Worm (Caenorhabditis elegans): ENCODE results near the gene clec-222.

The clec-222 gene

DNA sequence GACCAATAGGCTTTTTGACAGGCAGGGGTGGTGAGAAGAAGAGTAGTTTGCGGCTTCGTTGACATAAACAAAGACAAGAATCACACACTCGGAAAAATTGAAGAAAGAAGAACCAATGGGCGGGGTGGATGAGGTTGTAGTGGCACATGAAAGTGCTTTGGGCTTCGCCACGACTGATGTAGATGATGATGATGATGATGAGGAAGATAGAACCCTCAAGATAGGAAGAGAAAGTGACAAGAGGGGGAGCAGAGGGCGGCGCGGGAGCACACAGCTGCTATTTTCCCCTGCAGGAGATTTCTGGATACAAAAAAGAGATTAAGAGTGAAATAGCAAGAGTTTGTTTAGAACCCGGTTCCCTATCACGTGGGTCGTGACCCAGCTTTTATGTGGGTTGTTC is 37.8 kb downstream of the clec-222 start (continued):
- TF ChIP-seq ceh-31 (tag; optimal IDR thresholded peaks at IDR 0.05) (no peak), ztf-16 (tag; optimal IDR thresholded peaks at IDR 0.05) (no peak), ama-1 (optimal IDR thresholded peaks at IDR 0.05) (no peak), elt-4 (tag; optimal IDR thresholded peaks at IDR 0.05) (no peak), hlh-6 (tag; optimal IDR thresholded peaks at IDR 0.05) (peak; percentile 15), tbx-7 (tag; optimal IDR thresholded peaks at IDR 0.05) (no peak), sox-2 (GFP tag; IDR thresholded peaks at IDR 0.05) (no peak), unc-86 (tag; optimal IDR thresholded peaks at IDR 0.05) (no peak)

ce11 chrV:11311013-11311472 is 39.9 kb downstream of the clec-222 start, which contains the start of gene T03F7.7:
T03F7.7 (plus strand) TSS chrV:11311422.
- TF ChIP-seq elt-2 (tag; optimal IDR thresholded peaks at IDR 0.05) (peak; percentile 95), hlh-8 (tag; optimal IDR thresholded peaks at IDR 0.05) (no peak), K02D7.2 (tag; optimal IDR thresholded peaks at IDR 0.05) (no peak)

DNA sequence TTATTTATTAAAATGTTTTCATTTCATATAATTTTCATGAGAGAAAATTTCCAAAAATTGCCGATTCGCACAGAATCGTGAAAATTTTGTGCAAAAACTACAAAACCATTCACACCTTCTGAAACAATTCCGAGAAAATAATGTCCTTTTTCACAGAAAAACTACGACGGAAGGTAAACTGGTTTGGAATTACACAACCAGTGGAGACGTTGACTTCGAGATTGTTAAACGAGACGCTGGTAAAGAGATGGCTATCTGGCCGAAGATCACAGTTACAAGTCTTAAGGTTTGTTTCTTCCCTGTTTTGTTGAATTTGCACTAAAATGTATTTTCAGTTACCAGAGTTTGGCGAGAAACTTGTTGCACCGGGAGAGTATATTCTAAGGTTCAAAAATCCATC is 41.8 kb downstream of the clec-222 start:
- TF ChIP-seq hlh-13 (GFP tag; optimal IDR thresholded peaks at IDR 0.05): no peak
- TF ChIP-seq madf-2 (tag; optimal IDR thresholded peaks at IDR 0.05): no peak
- no peak for TF ChIP-seq nhr-232 (tag; optimal IDR thresholded peaks at IDR 0.05)
- TF ChIP-seq che-1 (tag; optimal IDR thresholded peaks at IDR 0.05): no peak
- no peak for TF ChIP-seq mec-3 (tag; optimal IDR thresholded peaks at IDR 0.05; ENCODE audit: borderline replicate concordance)
- no peak for TF ChIP-seq elt-2 (tag; optimal IDR thresholded peaks at IDR 0.05)
- TF ChIP-seq ceh-24 (tag; optimal IDR thresholded peaks at IDR 0.05): no peak

DNA sequence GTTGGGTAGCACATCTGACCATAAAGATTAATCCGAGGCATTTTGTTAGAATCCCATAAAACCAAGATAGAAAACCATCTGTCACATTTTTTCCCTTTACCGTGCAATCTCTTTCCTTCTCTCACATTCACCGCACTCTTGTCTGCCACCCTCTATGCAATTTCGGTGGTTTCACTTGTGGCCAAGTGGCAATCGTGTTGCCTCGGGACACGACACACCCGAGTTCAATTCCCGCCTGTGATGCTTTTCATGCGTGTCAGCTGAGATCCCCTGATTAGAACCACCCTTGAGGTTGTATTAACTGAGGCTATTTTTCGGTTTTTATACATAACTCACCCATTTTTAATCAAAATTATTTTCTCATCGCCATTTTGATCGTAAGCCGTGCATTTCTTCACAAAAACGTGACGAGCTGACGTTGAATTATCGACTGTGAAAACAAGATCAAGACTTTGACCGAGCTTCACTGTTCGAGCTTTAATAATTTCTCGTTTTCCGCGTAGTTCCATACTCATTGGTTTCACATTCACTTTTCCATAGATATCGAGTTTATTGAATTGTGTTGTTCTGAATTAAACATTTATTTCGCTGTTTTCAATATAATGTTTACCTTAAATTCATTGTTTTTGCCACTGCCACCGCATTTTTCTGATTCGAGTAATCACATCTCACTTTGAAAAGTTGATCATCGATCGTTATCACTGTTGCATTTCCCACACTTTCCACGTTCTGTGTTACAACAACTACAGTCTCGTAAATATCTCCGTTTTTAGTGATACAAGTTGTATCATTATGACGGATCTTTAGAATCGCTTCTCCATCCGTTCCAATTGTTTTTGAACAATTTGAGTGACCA is 43.1 kb downstream of the clec-222 start:
- TF ChIP-seq sdc-2 (tag; optimal IDR thresholded peaks at IDR 0.05) (peak; percentile 95), ahr-1 (tag; optimal IDR thresholded peaks at IDR 0.05) (peak; percentile 96), syd-9 (tag; optimal IDR thresholded peaks at IDR 0.05) (peak; percentile 97), dmd-4 (tag; optimal IDR thresholded peaks at IDR 0.05; ENCODE audit: borderline replicate concordance) (peak; percentile 98), nhr-11 (tag; optimal IDR thresholded peaks at IDR 0.05) (no peak), ceh-9 (tag; optimal IDR thresholded peaks at IDR 0.05) (peak; percentile 98), zip-5 (tag; optimal IDR thresholded peaks at IDR 0.05) (peak; percentile 90), fax-1 (tag; optimal IDR thresholded peaks at IDR 0.05) (peak; percentile 96), npax-4 (tag; optimal IDR thresholded peaks at IDR 0.05) (peak; percentile 97), C38D4.7 (GFP tag; optimal IDR thresholded peaks at IDR 0.05) (peak; percentile 97), che-1 (tag; optimal IDR thresholded peaks at IDR 0.05) (peak; percentile 98), C08G9.2 (tag; optimal IDR thresholded peaks at IDR 0.05) (peak; percentile 99), mec-3 (tag; optimal IDR thresholded peaks at IDR 0.05; ENCODE audit: borderline replicate concordance) (peak; percentile 88), ceh-18 (tag; optimal IDR thresholded peaks at IDR 0.05) (peak; percentile 96), ceh-48 (tag; optimal IDR thresholded peaks at IDR 0.05) (peak; percentile 98), K02D7.2 (tag; optimal IDR thresholded peaks at IDR 0.05) (peak; percentile 100), fkh-6 (tag; optimal IDR thresholded peaks at IDR 0.05) (peak; percentile 96), elt-2 (tag; optimal IDR thresholded peaks at IDR 0.05) (peak; percentile 100), hlh-15 (tag; optimal IDR thresholded peaks at IDR 0.05) (peak; percentile 98), hlh-30 (tag; optimal IDR thresholded peaks at IDR 0.05; ENCODE audit: insufficient read depth) (peak; percentile 98), hlh-13 (GFP tag; optimal IDR thresholded peaks at IDR 0.05) (peak; percentile 99), ceh-45 (GFP tag; IDR thresholded peaks at IDR 0.05) (peak; percentile 99), sox-2 (GFP tag; IDR thresholded peaks at IDR 0.05) (peak; percentile 98), tbx-7 (tag; optimal IDR thresholded peaks at IDR 0.05) (peak; percentile 77), nfya-1 (tag; optimal IDR thresholded peaks at IDR 0.05) (peak; percentile 91), unc-86 (tag; optimal IDR thresholded peaks at IDR 0.05) (peak; percentile 98), hlh-8 (tag; optimal IDR thresholded peaks at IDR 0.05) (peak; percentile 97), rnt-1 (tag; optimal IDR thresholded peaks at IDR 0.05) (peak; percentile 98), ceh-19 (GFP tag; optimal IDR thresholded peaks at IDR 0.05) (peak; percentile 99), F13H6.1 (tag; optimal IDR thresholded peaks at IDR 0.05) (peak; percentile 99), hlh-6 (tag; optimal IDR thresholded peaks at IDR 0.05) (peak; percentile 100), pat-9 (tag; optimal IDR thresholded peaks at IDR 0.05) (peak; percentile 100), nhr-232 (tag; optimal IDR thresholded peaks at IDR 0.05) (peak; percentile 99), pros-1 (tag; optimal IDR thresholded peaks at IDR 0.05) (peak; percentile 90), Y22D7AL.16 (tag; optimal IDR thresholded peaks at IDR 0.05) (peak; percentile 99), elt-4 (tag; optimal IDR thresholded peaks at IDR 0.05) (peak; percentile 97), lim-6 (tag; optimal IDR thresholded peaks at IDR 0.05) (peak; percentile 99), dve-1 (tag; optimal IDR thresholded peaks at IDR 0.05) (peak; percentile 99)

Data from whole organism, late embryonic.